Worm (Caenorhabditis elegans) whole organism, L2 larva: ENCODE results near the gene F02C9.1.

Experiments
- Y55F3AM.14 ChIP-seq: fragments of 200-800 bp; sonication (Bioruptor generic); optimal IDR thresholded peaks from 2 replicates; lab custom pipeline; 2018; ENCODE audit warnings: mild to moderate bottlenecking, missing genetic modification characterization, missing compliant biosample characterization
- ZK546.5 ChIP-seq: sonication (generic microtip); optimal IDR thresholded peaks from 2 replicates; lab custom pipeline; 2017; ENCODE audit warnings: missing biosample characterization, missing genetic modification characterization
- alr-1 ChIP-seq: fragments of 150-350 bp; optimal IDR thresholded peaks from 2 replicates; lab custom pipeline; 2014; ENCODE audit warnings: missing biosample characterization, missing genetic modification characterization
- ama-1 ChIP-seq: fragments of 150-350 bp; optimal IDR thresholded peaks from 2 replicates; lab custom pipeline; 2018; ENCODE audit warnings: inconsistent platforms
- ceh-16 ChIP-seq: fragments of 150-350 bp; optimal IDR thresholded peaks from 2 replicates; lab custom pipeline; 2014; ENCODE audit warnings: missing biosample characterization, missing genetic modification characterization
- ceh-82 ChIP-seq: fragments of 150-350 bp; optimal IDR thresholded peaks from 2 replicates; lab custom pipeline; 2014; ENCODE audit warnings: missing biosample characterization, missing genetic modification characterization
- crh-2 ChIP-seq: sonication (generic microtip); optimal IDR thresholded peaks from 2 replicates; lab custom pipeline; 2017; ENCODE audit warnings: missing biosample characterization, missing genetic modification characterization
- dmd-4 ChIP-seq: sonication (generic microtip); optimal IDR thresholded peaks from 2 replicates; lab custom pipeline; 2017; ENCODE audit warnings: missing biosample characterization, missing genetic modification characterization
- elt-1 ChIP-seq: fragments of 150-350 bp; optimal IDR thresholded peaks from 2 replicates; lab custom pipeline; 2014; ENCODE audit warnings: missing biosample characterization, missing genetic modification characterization
- elt-3 ChIP-seq: sonication (generic microtip); optimal IDR thresholded peaks from 2 replicates; lab custom pipeline; 2017; ENCODE audit warnings: missing biosample characterization, missing genetic modification characterization
- lin-11 ChIP-seq: fragments of 150-350 bp; sonication (generic microtip); optimal IDR thresholded peaks from 2 replicates; lab custom pipeline; 2014; ENCODE audit warnings: missing biosample characterization, missing genetic modification characterization, inconsistent platforms, mixed read lengths
- lin-39 ChIP-seq: fragments of 150-350 bp; optimal IDR thresholded peaks from 2 replicates; lab custom pipeline; 2014; ENCODE audit warnings: missing biosample characterization, missing genetic modification reagents, missing genetic modification characterization
- mab-5 ChIP-seq: fragments of 150-350 bp; optimal IDR thresholded peaks from 2 replicates; lab custom pipeline; 2014; ENCODE audit warnings: missing biosample characterization, missing genetic modification characterization
- mbf-1 ChIP-seq: sonication (generic microtip); optimal IDR thresholded peaks from 2 replicates; lab custom pipeline; 2017; ENCODE audit warnings: missing biosample characterization, missing genetic modification characterization
- nhr-10 ChIP-seq: sonication (generic microtip); optimal IDR thresholded peaks from 2 replicates; lab custom pipeline; 2017; ENCODE audit warnings: missing biosample characterization, missing genetic modification characterization
- nhr-11 ChIP-seq: fragments of 150-350 bp; optimal IDR thresholded peaks from 2 replicates; lab custom pipeline; 2014; ENCODE audit warnings: missing biosample characterization, missing genetic modification characterization
- nhr-129 ChIP-seq: fragments of 150-350 bp; optimal IDR thresholded peaks from 2 replicates; lab custom pipeline; 2014; ENCODE audit warnings: missing biosample characterization, missing genetic modification characterization
- nhr-21 ChIP-seq: fragments of 150-350 bp; optimal IDR thresholded peaks from 2 replicates; lab custom pipeline; 2014; ENCODE audit warnings: missing biosample characterization, missing genetic modification characterization
- nhr-23 ChIP-seq: fragments of 150-350 bp; optimal IDR thresholded peaks from 2 replicates; lab custom pipeline; 2014; ENCODE audit warnings: missing biosample characterization, missing genetic modification reagents, missing genetic modification characterization
- nhr-237 ChIP-seq: fragments of 150-350 bp; optimal IDR thresholded peaks from 2 replicates; lab custom pipeline; 2014; ENCODE audit warnings: missing biosample characterization, missing genetic modification characterization
- nhr-25 ChIP-seq: fragments of 150-350 bp; sonication (generic microtip); optimal IDR thresholded peaks from 3 replicates; lab custom pipeline; 2014; ENCODE audit warnings: missing biosample characterization, missing genetic modification characterization
- nhr-77 ChIP-seq: fragments of 150-350 bp; optimal IDR thresholded peaks from 2 replicates; lab custom pipeline; 2014; ENCODE audit warnings: missing biosample characterization, missing genetic modification characterization
- peb-1 ChIP-seq: fragments of 150-350 bp; optimal IDR thresholded peaks from 2 replicates; lab custom pipeline; 2014; ENCODE audit warnings: missing biosample characterization, missing genetic modification characterization
- sem-4 ChIP-seq: fragments of 150-350 bp; optimal IDR thresholded peaks from 2 replicates; lab custom pipeline; 2014; ENCODE audit warnings: missing biosample characterization, missing genetic modification reagents, missing genetic modification characterization
- skn-1 ChIP-seq: sonication (generic microtip); optimal IDR thresholded peaks from 2 replicates; lab custom pipeline; 2017; ENCODE audit warnings: missing biosample characterization, missing genetic modification characterization
- sma-3 ChIP-seq: sonication (generic microtip); optimal IDR thresholded peaks from 2 replicates; lab custom pipeline; 2016; ENCODE audit warnings: missing genetic modification reagents, missing genetic modification characterization, missing compliant biosample characterization
- snpc-4 ChIP-seq: fragments of 150-350 bp; optimal IDR thresholded peaks from 2 replicates; lab custom pipeline; 2014; ENCODE audit warnings: missing biosample characterization, missing genetic modification characterization
- unc-39 ChIP-seq: fragments of 150-350 bp; optimal IDR thresholded peaks from 2 replicates; lab custom pipeline; 2014; ENCODE audit warnings: missing biosample characterization, missing genetic modification characterization
- unc-55 ChIP-seq: fragments of 150-350 bp; sonication (generic microtip); optimal IDR thresholded peaks from 3 replicates; lab custom pipeline; 2014; ENCODE audit warnings: missing biosample characterization, missing genetic modification reagents, missing genetic modification characterization
- unc-62 ChIP-seq: fragments of 150-350 bp; optimal IDR thresholded peaks from 2 replicates; lab custom pipeline; 2014; ENCODE audit warnings: missing biosample characterization, missing genetic modification reagents, missing genetic modification characterization
- zag-1 ChIP-seq: fragments of 150-350 bp; optimal IDR thresholded peaks from 2 replicates; lab custom pipeline; 2014; ENCODE audit warnings: missing biosample characterization, missing genetic modification characterization
- ztf-1 ChIP-seq: fragments of 200-800 bp; sonication (Bioruptor generic); conservative IDR thresholded peaks from 2 replicates; pipeline ENCODE4 v1.3.6; 2022; ENCODE audit warnings: missing genetic modification characterization, missing compliant biosample characterization
- ztf-4 ChIP-seq: fragments of 150-350 bp; optimal IDR thresholded peaks from 2 replicates; lab custom pipeline; 2014; ENCODE audit warnings: missing biosample characterization, missing genetic modification characterization

Gene F02C9.1

DNA sequence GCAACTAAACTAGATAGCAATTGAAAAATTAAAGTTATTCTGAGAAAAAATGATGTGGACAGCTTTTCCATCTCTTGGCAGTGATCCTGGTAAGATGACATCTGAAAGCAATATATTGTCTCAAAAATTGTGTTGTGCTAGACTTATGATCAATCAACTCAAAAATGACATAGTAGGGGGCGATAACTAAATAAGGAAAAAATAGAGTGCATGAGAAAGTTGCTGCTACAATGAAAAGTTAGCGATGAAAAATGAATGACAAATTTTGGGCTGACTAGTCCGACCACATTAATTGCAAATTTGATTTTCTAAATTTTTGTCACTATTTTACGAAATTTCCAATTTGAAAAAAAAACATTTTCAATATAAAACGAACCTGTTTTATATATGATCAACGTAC is 2.7 kb downstream of the F02C9.1 start, which contains the start of gene srab-9:
Gene srab-9, minus strand, starts transcription at position 101 of the 400 bp plus-strand sequence.
- TF ChIP-seq ZK546.5 (tag; lab: Kevin White, UChicago), result no peak
- TF ChIP-seq ceh-82, result no peak
- TF ChIP-seq alr-1 (tag; lab: Kevin White, UChicago), result no peak
- no peak for TF ChIP-seq ztf-1 (GFP tag; lab: Robert Waterston, UW)
- TF ChIP-seq unc-62 (GFP tag; lab: Kevin White, UChicago), result no peak
- no peak for TF ChIP-seq Y55F3AM.14 (GFP tag; lab: Kevin White, UChicago)
- TF ChIP-seq nhr-21 (tag; lab: Kevin White, UChicago), result no peak
- no peak for TF ChIP-seq ceh-16 (tag; lab: Kevin White, UChicago)
- TF ChIP-seq unc-39 (tag; lab: Kevin White, UChicago), result no peak
- TF ChIP-seq dmd-4, result no peak
- no peak for TF ChIP-seq elt-1 (tag; lab: Kevin White, UChicago)
- TF ChIP-seq nhr-10, result no peak
- TF ChIP-seq mbf-1 (tag; lab: Kevin White, UChicago), result no peak
- no peak for TF ChIP-seq nhr-129 (tag; lab: Kevin White, UChicago)
- no peak for TF ChIP-seq sma-3 (GFP tag; lab: Kevin White, UChicago)

DNA sequence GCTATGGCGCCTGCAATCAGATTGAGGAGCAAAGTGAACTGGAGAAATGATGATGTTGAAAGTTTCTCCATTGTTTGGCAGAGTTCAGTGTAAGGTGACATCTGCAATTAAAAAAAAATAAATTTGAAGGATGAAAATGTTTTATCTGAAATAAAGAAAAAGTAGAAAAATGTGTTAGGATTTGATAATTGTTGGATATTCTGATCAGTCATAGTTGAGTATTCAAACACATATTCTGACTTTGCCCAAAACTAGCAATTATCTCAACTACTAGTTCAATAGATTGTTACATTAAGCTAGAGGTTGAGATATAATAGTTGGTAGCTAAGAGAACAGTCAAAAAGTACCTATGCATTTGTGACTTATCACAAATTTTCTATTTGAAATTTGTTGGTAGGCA is 6.0 kb downstream of the F02C9.1 start, which contains the start of gene srab-10:
Gene srab-10, minus strand, starts transcription at position 101 of the 400 bp plus-strand sequence.
- TF ChIP-seq crh-2 (tag; lab: Kevin White, UChicago) (no peak), skn-1 (tag; lab: Kevin White, UChicago) (no peak), unc-39 (tag; lab: Kevin White, UChicago) (no peak), mbf-1 (tag; lab: Kevin White, UChicago) (no peak)

DNA sequence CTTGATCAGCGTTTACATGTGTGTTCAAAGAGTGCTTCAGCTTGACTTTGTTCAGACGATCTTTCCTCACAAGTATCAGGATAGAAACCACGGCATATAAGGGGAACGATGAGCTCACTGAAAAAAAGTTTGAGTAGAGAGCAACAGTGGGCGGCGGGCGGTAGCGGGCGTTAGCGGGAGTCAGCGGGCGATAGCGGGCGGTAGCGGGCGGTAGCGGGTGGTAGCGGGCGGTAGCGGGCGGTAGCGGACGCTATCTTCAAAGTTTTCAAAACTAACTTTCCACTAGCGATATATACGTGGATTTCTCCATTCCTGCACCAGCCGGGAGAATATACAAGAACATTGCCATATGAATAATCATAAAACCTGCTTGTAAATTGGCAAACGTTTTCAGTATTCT is 6.7 kb downstream of the F02C9.1 start:
- no peak for TF ChIP-seq nhr-23 (tag; lab: Kevin White, UChicago)
- no peak for TF ChIP-seq unc-62 (GFP tag; lab: Kevin White, UChicago)
- TF ChIP-seq nhr-21 (tag; lab: Kevin White, UChicago), result no peak
- TF ChIP-seq ZK546.5 (tag; lab: Kevin White, UChicago), result no peak
- no peak for TF ChIP-seq unc-39 (tag; lab: Kevin White, UChicago)

DNA sequence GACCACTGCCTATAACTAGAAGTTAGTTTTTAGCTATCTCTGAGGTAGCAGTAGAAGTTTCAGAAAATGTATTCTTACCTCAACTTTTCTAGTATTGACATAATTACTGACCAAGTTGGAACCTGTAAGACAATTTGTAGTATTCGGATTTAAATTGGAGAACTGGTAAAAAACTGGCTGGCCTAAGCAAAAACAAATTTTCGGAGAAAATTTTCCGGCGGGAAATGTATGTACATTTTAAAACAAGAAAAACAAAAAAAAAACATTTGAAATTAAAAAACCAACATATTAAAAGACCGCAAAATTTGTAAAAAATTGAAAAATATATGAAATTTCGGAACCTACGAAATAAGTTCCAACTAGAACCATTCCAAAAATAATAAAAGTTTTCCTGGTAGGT is 8.4 kb downstream of the F02C9.1 start, which contains the start of gene srab-11:
Gene srab-11, minus strand, starts transcription at position 101 of the 400 bp plus-strand sequence.
- TF ChIP-seq lin-11 (no peak), elt-1 (tag; lab: Kevin White, UChicago) (no peak), dmd-4 (no peak), ztf-1 (GFP tag; lab: Robert Waterston, UW) (no peak), nhr-21 (tag; lab: Kevin White, UChicago) (no peak), mab-5 (no peak), nhr-237 (tag; lab: Kevin White, UChicago) (no peak), unc-55 (no peak), nhr-11 (tag; lab: Kevin White, UChicago) (no peak), unc-62 (GFP tag; lab: Kevin White, UChicago) (no peak), zag-1 (tag; lab: Kevin White, UChicago) (no peak), lin-39 (tag; lab: Kevin White, UChicago) (no peak), sma-3 (GFP tag; lab: Kevin White, UChicago) (no peak), nhr-129 (tag; lab: Kevin White, UChicago) (no peak), ceh-16 (tag; lab: Kevin White, UChicago) (no peak), sem-4 (no peak), nhr-23 (tag; lab: Kevin White, UChicago) (no peak), snpc-4 (no peak), ama-1 (lab: Kevin White, UChicago) (no peak), crh-2 (tag; lab: Kevin White, UChicago) (no peak)

DNA sequence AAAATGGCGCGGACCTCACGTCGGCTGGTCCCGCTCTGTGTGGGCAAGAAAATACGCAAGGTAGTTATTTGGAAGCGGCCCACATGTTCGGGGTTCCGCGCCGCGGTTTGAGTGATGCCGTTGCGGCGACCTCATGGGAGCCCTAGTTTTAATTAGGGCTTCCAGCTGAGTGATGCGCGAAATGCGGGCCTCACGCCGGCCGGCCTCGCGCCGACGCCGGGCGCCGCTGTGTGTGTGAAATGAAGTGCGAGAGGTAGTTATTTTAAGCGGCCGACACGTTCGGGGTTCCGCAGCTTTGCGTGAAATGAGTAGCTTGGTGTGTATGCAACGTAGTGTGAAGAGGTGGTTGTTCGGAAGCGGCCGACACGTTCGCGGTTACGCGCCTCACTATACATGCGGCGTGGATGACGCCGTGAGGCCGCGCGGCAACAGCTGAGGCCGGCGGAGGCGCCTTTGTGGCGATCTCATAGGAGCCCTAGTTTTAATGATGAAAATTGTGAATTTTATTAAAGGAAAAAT is 11.5 kb downstream of the F02C9.1 start:
- TF ChIP-seq lin-11, result no peak
- no peak for TF ChIP-seq nhr-25 (tag; lab: Kevin White, UChicago)
- TF ChIP-seq lin-39 (tag; lab: Kevin White, UChicago), result no peak
- TF ChIP-seq peb-1 (tag; lab: Kevin White, UChicago), result no peak
- TF ChIP-seq crh-2 (tag; lab: Kevin White, UChicago), result no peak
- no peak for TF ChIP-seq nhr-77 (tag; lab: Kevin White, UChicago)
- no peak for TF ChIP-seq alr-1 (tag; lab: Kevin White, UChicago)
- TF ChIP-seq unc-62 (GFP tag; lab: Kevin White, UChicago), result no peak
- no peak for TF ChIP-seq ztf-4 (tag; lab: Kevin White, UChicago)
- TF ChIP-seq ZK546.5 (tag; lab: Kevin White, UChicago), result no peak
- TF ChIP-seq elt-3 (tag; lab: Kevin White, UChicago), result no peak
- TF ChIP-seq ceh-16 (tag; lab: Kevin White, UChicago), result no peak
